Worm (Caenorhabditis elegans) whole organism, L1 larva: ENCODE data around the gene F22D3.4.

Experiments
- C34B4.2 ChIP-seq: sonication (generic microtip); optimal IDR thresholded peaks from 2 replicates; lab custom pipeline; 2017; ENCODE audit warnings: mild to moderate bottlenecking, missing genetic modification characterization, missing compliant biosample characterization
- Y116A8C.19 ChIP-seq: sonication (generic microtip); optimal IDR thresholded peaks from 2 replicates; lab custom pipeline; 2016; ENCODE audit warnings: missing compliant biosample characterization, missing genetic modification characterization, borderline replicate concordance
- alr-1 ChIP-seq: fragments of 200-800 bp; sonication (Bioruptor generic); optimal IDR thresholded peaks from 2 replicates; lab custom pipeline; 2018; ENCODE audit warnings: borderline replicate concordance, mild to moderate bottlenecking, missing genetic modification characterization, missing compliant biosample characterization
- aly-2 ChIP-seq: fragments of 150-350 bp; optimal IDR thresholded peaks from 2 replicates; lab custom pipeline; 2014; ENCODE audit warnings: missing biosample characterization, missing genetic modification characterization
- blmp-1 ChIP-seq: fragments of 150-350 bp; optimal IDR thresholded peaks from 2 replicates; lab custom pipeline; 2014; ENCODE audit warnings: missing biosample characterization, missing genetic modification characterization
- dpl-1 ChIP-seq, 3 experiments: fragments of 150-350 bp in 2 of 3; sonication (generic microtip) in 1 of 3; optimal IDR thresholded peaks; 2 replicates each; lab custom pipeline; 2014 to 2017; ENCODE audit warnings: missing biosample characterization in 3 of 3, missing genetic modification characterization in 3 of 3, missing genetic modification reagents in 3 of 3
- egl-27 ChIP-seq, 2 experiments: fragments of 150-350 bp in 1 of 2; sonication (generic microtip); optimal IDR thresholded peaks; 3 replicates each; lab custom pipeline; 2017 to 2018; ENCODE audit warnings: missing biosample characterization in 2 of 2, missing genetic modification characterization in 2 of 2, missing genetic modification reagents in 2 of 2
- elt-2 ChIP-seq: sonication (generic microtip); optimal IDR thresholded peaks from 2 replicates; lab custom pipeline; 2016; ENCODE audit warnings: missing genetic modification characterization, mild to moderate bottlenecking, inconsistent platforms, missing compliant biosample characterization, missing genetic modification reagents
- grh-1 ChIP-seq: fragments of 200-800 bp; sonication (Bioruptor generic); IDR thresholded peaks from 2 replicates; pipeline ENCODE4 v1.3.6; 2022; ENCODE audit warnings: missing genetic modification reagents, missing genetic modification characterization, missing compliant biosample characterization
- nhr-12 ChIP-seq: sonication (generic microtip); optimal IDR thresholded peaks from 2 replicates; lab custom pipeline; 2017; ENCODE audit warnings: missing biosample characterization, missing genetic modification characterization
- sox-4 ChIP-seq: sonication (generic microtip); optimal IDR thresholded peaks from 2 replicates; lab custom pipeline; 2016; ENCODE audit warnings: missing genetic modification characterization, missing compliant biosample characterization
- tbx-2 ChIP-seq: sonication (generic microtip); optimal IDR thresholded peaks from 2 replicates; lab custom pipeline; 2016; ENCODE audit warnings: missing genetic modification characterization, missing compliant biosample characterization
- unc-62 ChIP-seq: fragments of 150-350 bp; optimal IDR thresholded peaks from 2 replicates; lab custom pipeline; 2014; ENCODE audit warnings: missing biosample characterization, missing genetic modification reagents, missing genetic modification characterization

- TF ChIP-seq elt-2 = peak; percentile 18
- no peak for TF ChIP-seq alr-1 (tag; lab: Kevin White, UChicago)
- no peak for TF ChIP-seq C34B4.2 (tag; lab: Kevin White, UChicago)
- TF ChIP-seq sox-4 = no peak
- no peak for TF ChIP-seq Y116A8C.19 (tag; lab: Kevin White, UChicago)
- no peak for TF ChIP-seq egl-27 (tag; optimal IDR thresholded peaks at IDR 0.05; lab: Kevin White, UChicago)
- no peak for TF ChIP-seq aly-2 (tag; lab: Kevin White, UChicago)
- TF ChIP-seq nhr-12 (tag; lab: Kevin White, UChicago) = no peak
- TF ChIP-seq grh-1 = no peak
- peak; percentile 25 for TF ChIP-seq tbx-2 (tag; lab: Kevin White, UChicago)
- TF ChIP-seq unc-62 (GFP tag; lab: Kevin White, UChicago) = no peak
- TF ChIP-seq dpl-1 (GFP tag; optimal IDR thresholded peaks at IDR 0.05; lab: Kevin White, UChicago) = no peak
- TF ChIP-seq blmp-1 (tag; lab: Kevin White, UChicago) = no peak
Observed at ce11 chrII:6943299-6944051, 16.1 kb upstream of the F22D3.4 start.
